Fruit fly (Drosophila melanogaster) whole organism, pupa: ENCODE measurements around the gene mRpL37.

ENCODE experiments used
- CG10348 ChIP-seq: fragments of 200-800 bp; sonication (Bioruptor generic); IDR thresholded peaks from 2 replicates; pipeline ENCODE4 v1.3.6; 2022; ENCODE audit warnings: missing biosample characterization, missing genetic modification characterization
- CG12605 ChIP-seq: fragments of 200-800 bp; sonication (Bioruptor generic); IDR thresholded peaks from 2 replicates; pipeline ENCODE4 v1.3.6; 2022; ENCODE audit warnings: missing biosample characterization, missing genetic modification characterization
- CG14655 ChIP-seq: fragments of 200-800 bp; sonication (Bioruptor generic); optimal IDR thresholded peaks from 3 replicates; lab custom pipeline; 2017; ENCODE audit warnings: mild to moderate bottlenecking, missing biosample characterization, missing genetic modification reagents, missing genetic modification characterization
- CG17806 ChIP-seq: fragments of 200-800 bp; sonication (Bioruptor generic); optimal IDR thresholded peaks from 2 replicates; lab custom pipeline; 2018; ENCODE audit warnings: missing biosample characterization, mild to moderate bottlenecking, missing genetic modification characterization, moderate library complexity
- CG34367 ChIP-seq: fragments of 200-800 bp; sonication (Bioruptor generic); optimal IDR thresholded peaks from 2 replicates; lab custom pipeline; 2018; ENCODE audit warnings: missing biosample characterization, mild to moderate bottlenecking, missing genetic modification characterization
- CG8159 ChIP-seq: fragments of 200-800 bp; sonication (Bioruptor generic); optimal IDR thresholded peaks from 3 replicates; lab custom pipeline; 2018; ENCODE audit warnings: missing biosample characterization, mild to moderate bottlenecking, missing genetic modification characterization, moderate library complexity
- CG8301 ChIP-seq: fragments of 200-800 bp; sonication (Bioruptor generic); optimal IDR thresholded peaks from 2 replicates; lab custom pipeline; 2018; ENCODE audit warnings: missing biosample characterization, mild to moderate bottlenecking, missing genetic modification characterization
- CG9948 ChIP-seq: fragments of 200-800 bp; sonication (Bioruptor generic); optimal IDR thresholded peaks from 2 replicates; lab custom pipeline; 2018; ENCODE audit warnings: missing biosample characterization, mild to moderate bottlenecking, missing genetic modification characterization, moderate library complexity
- D1 ChIP-seq: fragments of 200-800 bp; sonication (Bioruptor generic); optimal IDR thresholded peaks from 2 replicates; lab custom pipeline; 2018; ENCODE audit warnings: missing biosample characterization, mild to moderate bottlenecking, missing genetic modification characterization, moderate library complexity
- EcR ChIP-seq: fragments of 200-800 bp; sonication (Bioruptor generic); optimal IDR thresholded peaks from 3 replicates; lab custom pipeline; 2019; ENCODE audit warnings: missing biosample characterization, missing genetic modification characterization, mild to moderate bottlenecking, moderate library complexity, missing genetic modification reagents
- Pif1A ChIP-seq: fragments of 200-800 bp; sonication (Bioruptor generic); optimal IDR thresholded peaks from 3 replicates; lab custom pipeline; 2016; ENCODE audit warnings: missing biosample characterization, missing genetic modification characterization
- Pif1B ChIP-seq: fragments of 200-800 bp; sonication (Bioruptor generic); optimal IDR thresholded peaks from 3 replicates; lab custom pipeline; 2016; ENCODE audit warnings: missing biosample characterization, missing genetic modification characterization
- fd96Ca ChIP-seq: fragments of 200-800 bp; sonication (Bioruptor generic); IDR thresholded peaks from 3 replicates; pipeline ENCODE4 v1.3.6; 2022; ENCODE audit warnings: missing biosample characterization, missing genetic modification characterization
- gl ChIP-seq: fragments of 200-800 bp; sonication (Bioruptor generic); optimal IDR thresholded peaks from 2 replicates; lab custom pipeline; 2018; ENCODE audit warnings: missing biosample characterization, mild to moderate bottlenecking, missing genetic modification characterization

DNA sequence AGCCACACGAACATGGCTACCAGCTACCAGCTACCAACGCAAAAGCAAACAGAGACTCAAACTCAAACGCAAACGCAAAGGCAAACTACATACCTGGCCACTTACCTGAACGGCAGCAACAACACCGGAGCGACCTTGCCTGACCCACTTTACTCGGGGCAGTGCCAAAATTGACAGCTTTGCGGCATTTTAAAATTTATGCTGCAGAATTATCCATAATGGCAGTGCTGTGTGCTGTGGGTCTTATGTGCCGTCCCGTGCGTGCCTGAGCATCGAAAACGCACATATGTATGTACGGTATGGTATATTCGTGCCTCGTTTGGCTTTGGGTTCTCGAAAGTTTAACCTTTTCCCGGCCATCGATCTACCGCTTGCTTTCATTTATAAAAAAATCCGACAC lies 44.8 kb upstream of the mRpL37 start:
- no peak for TF ChIP-seq CG10348
- TF ChIP-seq CG14655 (GFP tag; lab: Kevin White, UChicago), result no peak
- no peak for TF ChIP-seq CG34367 (tag; lab: Kevin White, UChicago)
- TF ChIP-seq CG12605 (GFP tag; lab: Robert Waterston, UW), result no peak
- TF ChIP-seq CG9948 (tag; lab: Kevin White, UChicago), result no peak
- no peak for TF ChIP-seq EcR (GFP tag; lab: Kevin White, UChicago)
- TF ChIP-seq CG8159, result no peak
- no peak for TF ChIP-seq CG17806
- no peak for TF ChIP-seq fd96Ca (GFP tag; lab: Robert Waterston, UW)
- TF ChIP-seq Pif1A (GFP tag; lab: Kevin White, UChicago), result no peak
- no peak for TF ChIP-seq gl (tag; lab: Kevin White, UChicago)
- TF ChIP-seq CG8301, result no peak
- no peak for TF ChIP-seq D1 (tag; lab: Kevin White, UChicago)
- no peak for TF ChIP-seq Pif1B
